Fruit fly (Drosophila melanogaster): ENCODE results near the gene CG43063.

DNA sequence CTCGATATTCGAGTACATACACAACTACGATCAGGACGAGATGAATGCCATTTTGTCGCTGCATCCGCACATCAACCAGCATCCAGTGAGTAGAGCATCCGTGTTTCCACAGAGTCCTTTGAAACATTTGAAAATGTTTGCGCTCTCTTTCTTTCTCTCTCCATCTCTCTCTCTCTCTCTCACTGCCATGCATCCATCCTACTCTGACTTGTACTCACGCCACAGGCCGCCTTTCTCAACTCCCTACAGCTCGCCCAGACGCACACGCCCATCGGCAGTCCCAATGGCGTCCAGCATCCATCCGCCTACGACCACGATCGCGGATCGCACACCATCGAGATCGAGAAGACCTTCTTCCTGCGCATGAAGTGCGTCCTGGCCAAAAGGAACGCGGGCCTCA is 11.4 kb upstream of the CG43063 start:
- TF ChIP-seq Sin3A (optimal IDR thresholded peaks at IDR 0.05) (no peak), psq (optimal IDR thresholded peaks at IDR 0.05) (no peak), Myc (optimal IDR thresholded peaks at IDR 0.05) (no peak)

Measured in Kc167 (cell line).